Worm (Caenorhabditis elegans) whole organism, L1 larva: Measurements from ENCODE around the gene chca-1.

Source experiments
- C34B4.2 ChIP-seq: sonication (generic microtip); optimal IDR thresholded peaks from 2 replicates; lab custom pipeline; 2017; ENCODE audit warnings: mild to moderate bottlenecking, missing genetic modification characterization, missing compliant biosample characterization
- ets-5 ChIP-seq: fragments of 200-800 bp; sonication (Bioruptor generic); IDR thresholded peaks from 2 replicates; pipeline ENCODE4 v1.3.6; 2022; ENCODE audit warnings: missing genetic modification characterization, missing compliant biosample characterization
- lin-15B ChIP-seq: fragments of 150-350 bp; sonication (generic microtip); optimal IDR thresholded peaks from 3 replicates; lab custom pipeline; 2014; ENCODE audit warnings: missing biosample characterization, missing genetic modification characterization
- mab-9 ChIP-seq: fragments of 200-800 bp; sonication (Bioruptor generic); IDR thresholded peaks from 2 replicates; pipeline ENCODE4 v1.3.6; 2022; ENCODE audit warnings: missing genetic modification reagents, missing genetic modification characterization, missing compliant biosample characterization
- nhr-28 ChIP-seq: fragments of 150-350 bp; optimal IDR thresholded peaks from 2 replicates; lab custom pipeline; 2014; ENCODE audit warnings: missing biosample characterization, missing genetic modification characterization
- nhr-90 ChIP-seq: sonication (generic microtip); optimal IDR thresholded peaks from 2 replicates; lab custom pipeline; 2016; ENCODE audit warnings: mild to moderate bottlenecking, missing genetic modification characterization, missing compliant biosample characterization; ENCODE audit not compliant: poor library complexity
- sptf-1 ChIP-seq: fragments of 150-350 bp; optimal IDR thresholded peaks from 2 replicates; lab custom pipeline; 2014; ENCODE audit warnings: missing biosample characterization, missing genetic modification characterization
- unc-62 ChIP-seq: fragments of 150-350 bp; optimal IDR thresholded peaks from 2 replicates; lab custom pipeline; 2014; ENCODE audit warnings: missing biosample characterization, missing genetic modification reagents, missing genetic modification characterization
- vab-15 ChIP-seq: sonication (generic microtip); optimal IDR thresholded peaks from 2 replicates; lab custom pipeline; 2017; ENCODE audit warnings: missing genotype, mild to moderate bottlenecking, missing genetic modification characterization, missing compliant biosample characterization
- zag-1 ChIP-seq: fragments of 150-350 bp; optimal IDR thresholded peaks from 2 replicates; lab custom pipeline; 2014; ENCODE audit warnings: missing biosample characterization, missing genetic modification characterization

DNA sequence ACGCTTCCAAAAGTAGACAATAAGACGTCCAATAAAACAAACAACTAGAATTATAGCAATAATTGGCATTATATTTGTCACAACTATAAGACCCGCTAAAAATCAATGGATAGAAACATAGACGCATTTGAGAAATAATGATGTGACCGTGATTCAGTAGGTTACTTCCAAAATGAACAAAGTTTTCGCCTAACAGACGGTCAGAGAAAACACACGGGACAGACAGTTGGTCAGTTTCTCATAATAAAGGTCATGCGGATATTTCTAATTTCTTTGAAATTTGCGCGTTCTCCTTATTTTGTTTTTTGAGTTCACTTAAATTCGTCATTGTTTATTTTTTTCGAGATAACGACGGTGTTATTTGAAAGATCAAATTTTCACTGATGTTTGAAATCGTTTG, 19.6 kb upstream of the chca-1 start:
- TF ChIP-seq ets-5 (GFP tag; lab: Robert Waterston, UW) (no peak), unc-62 (GFP tag; lab: Kevin White, UChicago) (no peak), nhr-90 (tag; lab: Kevin White, UChicago) (no peak), C34B4.2 (tag; lab: Kevin White, UChicago) (no peak), sptf-1 (tag; lab: Kevin White, UChicago) (no peak), lin-15B (no peak), zag-1 (tag; lab: Kevin White, UChicago) (no peak), nhr-28 (tag; lab: Kevin White, UChicago) (no peak), vab-15 (tag; lab: Kevin White, UChicago) (no peak), mab-9 (GFP tag; lab: Robert Waterston, UW) (no peak)
